Worm (Caenorhabditis elegans) whole organism, midembryonic: Measurements from ENCODE around the gene idpp-13.

ENCODE experiments used
- T22C8.4 ChIP-seq: fragments of 200-800 bp; sonication (Bioruptor generic); IDR thresholded peaks from 2 replicates; pipeline ENCODE4 v1.3.6; 2022; ENCODE audit warnings: missing genetic modification characterization, missing compliant biosample characterization
- cog-1 ChIP-seq: sonication (generic microtip); optimal IDR thresholded peaks from 2 replicates; lab custom pipeline; 2016; ENCODE audit warnings: missing genetic modification characterization, missing compliant biosample characterization
- flt-1 ChIP-seq: fragments of 200-800 bp; sonication (Bioruptor generic); IDR thresholded peaks from 2 replicates; pipeline ENCODE4 v1.3.6; 2022; ENCODE audit warnings: missing genetic modification characterization, missing compliant biosample characterization
- klf-2 ChIP-seq: fragments of 200-800 bp; sonication (Bioruptor generic); conservative IDR thresholded peaks from 2 replicates; pipeline ENCODE4 v1.3.6; 2022; ENCODE audit warnings: missing genetic modification reagents, missing genetic modification characterization, missing compliant biosample characterization
- med-1 ChIP-seq: sonication (generic microtip); optimal IDR thresholded peaks from 2 replicates; lab custom pipeline; 2017; ENCODE audit warnings: missing genetic modification characterization, mild to moderate bottlenecking, missing compliant biosample characterization, antibody characterized with exemption, missing genetic modification reagents; ENCODE audit not compliant: insufficient read depth
- ref-1 ChIP-seq: fragments of 200-800 bp; sonication (Bioruptor generic); conservative IDR thresholded peaks from 2 replicates; pipeline ENCODE4 v1.3.6; 2022; ENCODE audit warnings: missing genetic modification reagents, missing genetic modification characterization, missing compliant biosample characterization
- tab-1 ChIP-seq: fragments of 200-800 bp; sonication (Bioruptor generic); IDR thresholded peaks from 2 replicates; pipeline ENCODE4 v1.3.6; 2022; ENCODE audit warnings: missing genetic modification characterization, missing compliant biosample characterization
- ztf-23 ChIP-seq: fragments of 200-800 bp; sonication (Bioruptor generic); IDR thresholded peaks from 2 replicates; pipeline ENCODE4 v1.3.6; 2022; ENCODE audit warnings: missing genetic modification reagents, missing genetic modification characterization, missing compliant biosample characterization

- TF ChIP-seq tab-1 (GFP tag; lab: Robert Waterston, UW) (no peak), ref-1 (GFP tag; lab: Robert Waterston, UW) (no peak), cog-1 (tag; lab: Kevin White, UChicago) (no peak), ztf-23 (GFP tag; lab: Robert Waterston, UW) (no peak), flt-1 (GFP tag; lab: Robert Waterston, UW) (no peak), T22C8.4 (GFP tag; lab: Robert Waterston, UW) (no peak), med-1 (no peak), klf-2 (GFP tag; lab: Robert Waterston, UW) (no peak)
These were observed 25.8 kb downstream of the idpp-13 start, which contains the start of gene T24C4.10 for ce11 chrIII:891014-891413.
